Fruit fly (Drosophila melanogaster): ENCODE data around the gene ath.

ath gene

dm6 chr2L:10210631-10211557, at the start of gene ath, which contains the start of gene CG5727:
Gene ath, plus strand, starts transcription at chr2L:10211143.
Gene CG5727, minus strand, starts transcription at chr2L:10210681.
- TF ChIP-seq CG4496 (GFP tag; IDR thresholded peaks at IDR 0.05) (no peak), CG32121 (GFP tag; IDR thresholded peaks at IDR 0.05) (no peak), CG17806 (tag; optimal IDR thresholded peaks at IDR 0.05) (peak; percentile 10), CG8159 (tag; optimal IDR thresholded peaks at IDR 0.05) (no peak)

- TF ChIP-seq Pif1B (GFP tag; optimal IDR thresholded peaks at IDR 0.05) (no peak), CG8301 (tag; optimal IDR thresholded peaks at IDR 0.05) (no peak), rn (GFP tag; IDR thresholded peaks at IDR 0.05) (no peak), CG17806 (tag; optimal IDR thresholded peaks at IDR 0.05) (no peak)
Measured at dm6 chr2L:10172402-10172801, 38.5 kb upstream of the ath start, which contains the start of gene CG13137. Gene CG13137, plus strand, starts transcription at chr2L:10172702.

dm6 chr2L:10180182-10180779, 30.7 kb upstream of the ath start, which contains the start of gene CG44153:
Gene CG44153, minus strand, starts transcription at chr2L:10180256.
- no peak for TF ChIP-seq CG15710 (tag; optimal IDR thresholded peaks at IDR 0.05)
- TF ChIP-seq CG8159 (tag; optimal IDR thresholded peaks at IDR 0.05): no peak
- TF ChIP-seq EcR (GFP tag; optimal IDR thresholded peaks at IDR 0.05): no peak
- TF ChIP-seq CG8301 (tag; optimal IDR thresholded peaks at IDR 0.05): no peak
- no peak for TF ChIP-seq CG9948 (tag; optimal IDR thresholded peaks at IDR 0.05)
- TF ChIP-seq CG14655 (GFP tag; optimal IDR thresholded peaks at IDR 0.05): no peak
- no peak for TF ChIP-seq CG4496 (GFP tag; IDR thresholded peaks at IDR 0.05)
- TF ChIP-seq CG10348 (GFP tag; IDR thresholded peaks at IDR 0.05): no peak
- no peak for TF ChIP-seq Snoo (tag; optimal IDR thresholded peaks at IDR 0.05)
- no peak for TF ChIP-seq Pif1A (GFP tag; optimal IDR thresholded peaks at IDR 0.05)
- no peak for TF ChIP-seq rn (GFP tag; IDR thresholded peaks at IDR 0.05)
- no peak for TF ChIP-seq CG32121 (GFP tag; IDR thresholded peaks at IDR 0.05)
- TF ChIP-seq Ets98B (GFP tag; IDR thresholded peaks at IDR 0.05): no peak
- no peak for TF ChIP-seq gl (tag; optimal IDR thresholded peaks at IDR 0.05)
- no peak for TF ChIP-seq CG13204 (GFP tag; optimal IDR thresholded peaks at IDR 0.05)
- TF ChIP-seq Pif1B (GFP tag; optimal IDR thresholded peaks at IDR 0.05): no peak
- TF ChIP-seq D1 (tag; optimal IDR thresholded peaks at IDR 0.05): no peak
- no peak for TF ChIP-seq CG34367 (tag; optimal IDR thresholded peaks at IDR 0.05)
- TF ChIP-seq CG12605 (GFP tag; IDR thresholded peaks at IDR 0.05): no peak

dm6 chr2L:10191396-10191795, 19.5 kb upstream of the ath start, which contains the start of gene Fum4:
Gene Fum4, minus strand, starts transcription at chr2L:10191496.
- no peak for TF ChIP-seq Snoo (tag; optimal IDR thresholded peaks at IDR 0.05)
- no peak for TF ChIP-seq CG14655 (GFP tag; optimal IDR thresholded peaks at IDR 0.05)
- no peak for TF ChIP-seq Pif1A (GFP tag; optimal IDR thresholded peaks at IDR 0.05)
- TF ChIP-seq CG10348 (GFP tag; IDR thresholded peaks at IDR 0.05): no peak
- no peak for TF ChIP-seq CG15710 (tag; optimal IDR thresholded peaks at IDR 0.05)
- TF ChIP-seq CG9948 (tag; optimal IDR thresholded peaks at IDR 0.05): no peak
- no peak for TF ChIP-seq CG13204 (GFP tag; optimal IDR thresholded peaks at IDR 0.05)
- no peak for TF ChIP-seq EcR (GFP tag; optimal IDR thresholded peaks at IDR 0.05)
- no peak for TF ChIP-seq gl (tag; optimal IDR thresholded peaks at IDR 0.05)
- no peak for TF ChIP-seq rn (GFP tag; IDR thresholded peaks at IDR 0.05)
- no peak for TF ChIP-seq CG32121 (GFP tag; IDR thresholded peaks at IDR 0.05)
- no peak for TF ChIP-seq CG12605 (GFP tag; IDR thresholded peaks at IDR 0.05)
- no peak for TF ChIP-seq CG4496 (GFP tag; IDR thresholded peaks at IDR 0.05)
- TF ChIP-seq fd96Ca (GFP tag; IDR thresholded peaks at IDR 0.05): no peak
- TF ChIP-seq CG17806 (tag; optimal IDR thresholded peaks at IDR 0.05): no peak
- TF ChIP-seq CG8159 (tag; optimal IDR thresholded peaks at IDR 0.05): no peak
- TF ChIP-seq Ets98B (GFP tag; IDR thresholded peaks at IDR 0.05): no peak
- TF ChIP-seq CG34367 (tag; optimal IDR thresholded peaks at IDR 0.05): no peak

dm6 chr2L:10198911-10199310, 12.0 kb upstream of the ath start, which contains the start of gene Sur:
Gene Sur, minus strand, starts transcription at chr2L:10199117.
- TF ChIP-seq EcR (GFP tag; optimal IDR thresholded peaks at IDR 0.05): no peak
- TF ChIP-seq Snoo (tag; optimal IDR thresholded peaks at IDR 0.05): no peak
- no peak for TF ChIP-seq CG15710 (tag; optimal IDR thresholded peaks at IDR 0.05)
- TF ChIP-seq gl (tag; optimal IDR thresholded peaks at IDR 0.05): no peak
- TF ChIP-seq CG10348 (GFP tag; IDR thresholded peaks at IDR 0.05): no peak
- no peak for TF ChIP-seq CG34367 (tag; optimal IDR thresholded peaks at IDR 0.05)
- no peak for TF ChIP-seq CG8301 (tag; optimal IDR thresholded peaks at IDR 0.05)
- TF ChIP-seq CG14655 (GFP tag; optimal IDR thresholded peaks at IDR 0.05): no peak
- no peak for TF ChIP-seq CG8159 (tag; optimal IDR thresholded peaks at IDR 0.05)
- TF ChIP-seq Pif1B (GFP tag; optimal IDR thresholded peaks at IDR 0.05): no peak
- no peak for TF ChIP-seq CG17806 (tag; optimal IDR thresholded peaks at IDR 0.05)
- TF ChIP-seq Pif1A (GFP tag; optimal IDR thresholded peaks at IDR 0.05): no peak
- TF ChIP-seq CG32121 (GFP tag; IDR thresholded peaks at IDR 0.05): no peak
- no peak for TF ChIP-seq CG13204 (GFP tag; optimal IDR thresholded peaks at IDR 0.05)

- TF ChIP-seq Snoo (tag; optimal IDR thresholded peaks at IDR 0.05) (peak; percentile 95), fd96Ca (GFP tag; IDR thresholded peaks at IDR 0.05) (no peak), CG13204 (GFP tag; optimal IDR thresholded peaks at IDR 0.05) (no peak), CG32121 (GFP tag; IDR thresholded peaks at IDR 0.05) (peak; percentile 77), rn (GFP tag; IDR thresholded peaks at IDR 0.05) (peak; percentile 85), gl (tag; optimal IDR thresholded peaks at IDR 0.05) (peak; percentile 81), CG15710 (tag; optimal IDR thresholded peaks at IDR 0.05) (peak; percentile 80), Pif1B (GFP tag; optimal IDR thresholded peaks at IDR 0.05) (peak; percentile 76), CG34367 (tag; optimal IDR thresholded peaks at IDR 0.05) (peak; percentile 89), CG8159 (tag; optimal IDR thresholded peaks at IDR 0.05) (peak; percentile 68), CG9948 (tag; optimal IDR thresholded peaks at IDR 0.05) (peak; percentile 43), D1 (tag; optimal IDR thresholded peaks at IDR 0.05) (no peak), CG17806 (tag; optimal IDR thresholded peaks at IDR 0.05) (peak; percentile 57), EcR (GFP tag; optimal IDR thresholded peaks at IDR 0.05) (no peak), Ets98B (GFP tag; IDR thresholded peaks at IDR 0.05) (peak; percentile 91), CG4496 (GFP tag; IDR thresholded peaks at IDR 0.05) (peak; percentile 97), CG12605 (GFP tag; IDR thresholded peaks at IDR 0.05) (peak; percentile 88), CG8301 (tag; optimal IDR thresholded peaks at IDR 0.05) (peak; percentile 61), CG14655 (GFP tag; optimal IDR thresholded peaks at IDR 0.05) (no peak), CG10348 (GFP tag; IDR thresholded peaks at IDR 0.05) (no peak), Pif1A (GFP tag; optimal IDR thresholded peaks at IDR 0.05) (peak; percentile 89)
Measured at dm6 chr2L:10200847-10201246, 10.1 kb upstream of the ath start, which contains the start of the genes Ripalpha and RpL7. Gene Ripalpha, minus strand, starts transcription at chr2L:10200974. Gene RpL7, plus strand, starts transcription at chr2L:10201004.
